Worm (Caenorhabditis elegans) whole organism, L4 larva: ENCODE results near the gene Y116A8A.7.
A peak's percentile ranks its signal among the peaks of the same experiment; 100 is the strongest.

Experiments used
- D1046.2 ChIP-seq: fragments of 200-800 bp; sonication (Bioruptor generic); IDR thresholded peaks from 2 replicates; pipeline ENCODE4 v1.3.6; 2022; ENCODE audit warnings: missing genetic modification characterization, missing compliant biosample characterization
- F37D6.2 ChIP-seq: sonication (generic microtip); optimal IDR thresholded peaks from 2 replicates; lab custom pipeline; 2016; ENCODE audit warnings: mild to moderate bottlenecking, missing genetic modification characterization, missing compliant biosample characterization
- F49E8.2 ChIP-seq: sonication (generic microtip); optimal IDR thresholded peaks from 2 replicates; lab custom pipeline; 2016; ENCODE audit warnings: missing compliant biosample characterization, mild to moderate bottlenecking, missing genetic modification characterization, borderline replicate concordance
- R02D3.7 ChIP-seq: fragments of 150-350 bp; sonication (generic microtip); optimal IDR thresholded peaks from 3 replicates; lab custom pipeline; 2014; ENCODE audit warnings: missing biosample characterization, missing genetic modification characterization
- T20F7.1 ChIP-seq: fragments of 200-800 bp; sonication (Bioruptor generic); optimal IDR thresholded peaks from 2 replicates; lab custom pipeline; 2018; ENCODE audit warnings: mild to moderate bottlenecking, missing genetic modification characterization, missing compliant biosample characterization
- T26A8.4 ChIP-seq: fragments of 200-800 bp; sonication (Bioruptor generic); IDR thresholded peaks from 2 replicates; pipeline ENCODE4 v1.3.6; 2022; ENCODE audit warnings: missing genetic modification characterization, missing compliant biosample characterization
- Y48G9A.11 ChIP-seq: fragments of 200-800 bp; sonication (Bioruptor generic); IDR thresholded peaks from 2 replicates; pipeline ENCODE4 v1.3.6; 2022; ENCODE audit warnings: missing genetic modification reagents, missing genetic modification characterization, missing compliant biosample characterization
- ama-1 ChIP-seq: fragments of 150-350 bp; optimal IDR thresholded peaks from 2 replicates; lab custom pipeline; 2014; ENCODE audit warnings: inconsistent platforms, mixed read lengths
- arid-1 ChIP-seq: fragments of 200-800 bp; sonication (Bioruptor generic); conservative IDR thresholded peaks from 2 replicates; pipeline ENCODE4 v1.3.6; 2022; ENCODE audit warnings: missing genetic modification reagents, missing genetic modification characterization, missing compliant biosample characterization
- cey-2 ChIP-seq: sonication (generic microtip); optimal IDR thresholded peaks from 3 replicates; lab custom pipeline; 2017; ENCODE audit warnings: missing genetic modification characterization, mild to moderate bottlenecking, missing compliant biosample characterization, antibody characterized with exemption, borderline replicate concordance; ENCODE audit not compliant: insufficient read depth
- ctbp-1 ChIP-seq: fragments of 200-800 bp; sonication (Bioruptor generic); IDR thresholded peaks from 2 replicates; pipeline ENCODE4 v1.3.6; 2022; ENCODE audit warnings: missing genetic modification reagents, missing genetic modification characterization, missing compliant biosample characterization
- daf-12 ChIP-seq: fragments of 150-350 bp; optimal IDR thresholded peaks from 2 replicates; lab custom pipeline; 2014; ENCODE audit warnings: missing biosample characterization, missing genetic modification reagents, missing genetic modification characterization
- daf-16 ChIP-seq, 3 experiments: sonication (generic microtip); optimal IDR thresholded peaks; 2 replicates each; lab custom pipeline; 2016 to 2017; ENCODE audit warnings: missing genetic modification characterization in 3 of 3, missing genetic modification reagents in 3 of 3, mild to moderate bottlenecking in 2 of 3, missing compliant biosample characterization in 2 of 3, missing biosample characterization in 1 of 3, moderate library complexity in 1 of 3
- dmd-6 ChIP-seq: fragments of 200-800 bp; sonication (Bioruptor generic); IDR thresholded peaks from 2 replicates; pipeline ENCODE4 v1.3.6; 2022; ENCODE audit warnings: missing genetic modification reagents, missing genetic modification characterization, missing compliant biosample characterization
- dmd-9 ChIP-seq: fragments of 200-800 bp; sonication (Bioruptor generic); IDR thresholded peaks from 2 replicates; pipeline ENCODE4 v1.3.6; 2022; ENCODE audit warnings: missing genetic modification reagents, missing genetic modification characterization, missing compliant biosample characterization
- dpl-1 ChIP-seq: fragments of 150-350 bp; optimal IDR thresholded peaks from 2 replicates; lab custom pipeline; 2014; ENCODE audit warnings: missing biosample characterization, missing genetic modification reagents, missing genetic modification characterization
- duxl-1 ChIP-seq: sonication (generic microtip); optimal IDR thresholded peaks from 2 replicates; lab custom pipeline; 2016; ENCODE audit warnings: mild to moderate bottlenecking, missing genetic modification characterization, moderate library complexity, missing compliant biosample characterization; ENCODE audit not compliant: poor library complexity
- dve-1 ChIP-seq: sonication (generic microtip); optimal IDR thresholded peaks from 2 replicates; lab custom pipeline; 2017; ENCODE audit warnings: antibody characterized with exemption, mild to moderate bottlenecking, missing genetic modification characterization, missing compliant biosample characterization; ENCODE audit not compliant: insufficient read depth
- egl-43 ChIP-seq: fragments of 200-800 bp; sonication (Bioruptor generic); IDR thresholded peaks from 2 replicates; pipeline ENCODE4 v1.3.6; 2022; ENCODE audit warnings: missing genetic modification reagents, missing genetic modification characterization, missing compliant biosample characterization
- fkh-10 ChIP-seq: fragments of 150-350 bp; optimal IDR thresholded peaks from 2 replicates; lab custom pipeline; 2014; ENCODE audit warnings: missing biosample characterization, missing genetic modification reagents, missing genetic modification characterization
- fos-1 ChIP-seq: fragments of 150-350 bp; optimal IDR thresholded peaks from 2 replicates; lab custom pipeline; 2014; ENCODE audit warnings: missing biosample characterization, missing genetic modification characterization
- hif-1 ChIP-seq, 2 experiments: sonication (generic microtip); optimal IDR thresholded peaks; 2 replicates each; lab custom pipeline; 2016 to 2017; ENCODE audit warnings: missing compliant biosample characterization in 2 of 2, missing genetic modification characterization in 2 of 2, missing genetic modification reagents in 2 of 2, missing genotype in 2 of 2, mild to moderate bottlenecking in 1 of 2
- hlh-30 ChIP-seq: sonication (generic microtip); optimal IDR thresholded peaks from 2 replicates; lab custom pipeline; 2017; ENCODE audit warnings: antibody characterized with exemption, mild to moderate bottlenecking, missing genetic modification characterization, missing compliant biosample characterization; ENCODE audit not compliant: insufficient read depth
- hmg-1.1 ChIP-seq: fragments of 200-800 bp; sonication (Bioruptor generic); IDR thresholded peaks from 2 replicates; pipeline ENCODE4 v1.3.6; 2022; ENCODE audit warnings: missing genetic modification reagents, missing genetic modification characterization, missing compliant biosample characterization
- lin-13 ChIP-seq: fragments of 150-350 bp; optimal IDR thresholded peaks from 2 replicates; lab custom pipeline; 2014; ENCODE audit warnings: missing biosample characterization, missing genetic modification reagents, missing genetic modification characterization
- lin-38 ChIP-seq: fragments of 200-800 bp; sonication (Bioruptor generic); IDR thresholded peaks from 2 replicates; pipeline ENCODE4 v1.3.6; 2022; ENCODE audit warnings: missing genetic modification reagents, missing genetic modification characterization, missing compliant biosample characterization
- madf-9 ChIP-seq: fragments of 200-800 bp; sonication (Bioruptor generic); conservative IDR thresholded peaks from 2 replicates; pipeline ENCODE4 v1.3.6; 2022; ENCODE audit warnings: missing genetic modification reagents, missing genetic modification characterization, missing compliant biosample characterization
- mdt-29 ChIP-seq: fragments of 200-800 bp; sonication (Bioruptor generic); IDR thresholded peaks from 2 replicates; pipeline ENCODE4 v1.3.6; 2022; ENCODE audit warnings: missing genetic modification reagents, missing genetic modification characterization, missing compliant biosample characterization
- mes-2 ChIP-seq: sonication (generic microtip); optimal IDR thresholded peaks from 2 replicates; lab custom pipeline; 2016; ENCODE audit warnings: missing genotype, mild to moderate bottlenecking, missing genetic modification characterization, missing compliant biosample characterization; ENCODE audit not compliant: poor library complexity, severe bottlenecking
- nhr-10 ChIP-seq: fragments of 150-350 bp; optimal IDR thresholded peaks from 2 replicates; lab custom pipeline; 2014; ENCODE audit warnings: missing biosample characterization, missing genetic modification characterization
- nhr-102 ChIP-seq: sonication (generic microtip); optimal IDR thresholded peaks from 2 replicates; lab custom pipeline; 2016; ENCODE audit warnings: mild to moderate bottlenecking, missing genetic modification characterization, moderate library complexity, missing compliant biosample characterization
- nhr-11 ChIP-seq: fragments of 150-350 bp; optimal IDR thresholded peaks from 2 replicates; lab custom pipeline; 2014; ENCODE audit warnings: missing biosample characterization, missing genetic modification characterization
- nhr-41 ChIP-seq: fragments of 200-800 bp; sonication (Bioruptor generic); IDR thresholded peaks from 2 replicates; pipeline ENCODE4 v1.3.6; 2022; ENCODE audit warnings: missing genetic modification reagents, missing genetic modification characterization, missing compliant biosample characterization
- nhr-6 ChIP-seq: fragments of 150-350 bp; optimal IDR thresholded peaks from 2 replicates; lab custom pipeline; 2014; ENCODE audit warnings: missing biosample characterization, missing genetic modification characterization
- nhr-76 ChIP-seq: fragments of 150-350 bp; optimal IDR thresholded peaks from 2 replicates; lab custom pipeline; 2014; ENCODE audit warnings: missing biosample characterization, missing genetic modification characterization
- nhr-77 ChIP-seq: fragments of 150-350 bp; optimal IDR thresholded peaks from 2 replicates; lab custom pipeline; 2014; ENCODE audit warnings: missing biosample characterization, missing genetic modification characterization
- php-3 ChIP-seq: fragments of 200-800 bp; sonication (Bioruptor generic); IDR thresholded peaks from 2 replicates; pipeline ENCODE4 v1.3.6; 2022; ENCODE audit warnings: missing genetic modification reagents, missing genetic modification characterization, missing compliant biosample characterization
- rbr-2 ChIP-seq: sonication (generic microtip); optimal IDR thresholded peaks from 2 replicates; lab custom pipeline; 2016; ENCODE audit warnings: missing genotype, missing genetic modification characterization, missing compliant biosample characterization
- set-16 ChIP-seq: fragments of 200-800 bp; sonication (Bioruptor generic); IDR thresholded peaks from 2 replicates; pipeline ENCODE4 v1.3.6; 2022; ENCODE audit warnings: missing genetic modification reagents, missing genetic modification characterization, missing compliant biosample characterization
- snpc-1.2 ChIP-seq: fragments of 200-800 bp; sonication (Bioruptor generic); IDR thresholded peaks from 2 replicates; pipeline ENCODE4 v1.3.6; 2022; ENCODE audit warnings: missing genetic modification reagents, missing genetic modification characterization, missing compliant biosample characterization
- tag-97 ChIP-seq: fragments of 200-800 bp; sonication (Bioruptor generic); IDR thresholded peaks from 2 replicates; pipeline ENCODE4 v1.3.6; 2022; ENCODE audit warnings: missing genetic modification characterization, missing compliant biosample characterization
- unc-130 ChIP-seq: sonication (generic microtip); optimal IDR thresholded peaks from 2 replicates; lab custom pipeline; 2016; ENCODE audit warnings: missing genetic modification reagents, missing genetic modification characterization, missing compliant biosample characterization
- unc-62 ChIP-seq, 3 experiments: fragments of 150-350 bp in 1 of 3; sonication (generic microtip); optimal IDR thresholded peaks in 2 of 3; peaks in 1 of 3; 1 replicate in 1 of 3; 2 replicates in 2 of 3; lab custom pipeline; 2014 to 2017; ENCODE audit warnings: missing biosample characterization in 3 of 3, missing genetic modification characterization in 3 of 3, missing genetic modification reagents in 3 of 3, missing genotype in 1 of 3
- vab-7 ChIP-seq: fragments of 200-800 bp; sonication (Bioruptor generic); IDR thresholded peaks from 2 replicates; pipeline ENCODE4 v1.3.6; 2022; ENCODE audit warnings: missing genetic modification reagents, missing genetic modification characterization, missing compliant biosample characterization
- zip-11 ChIP-seq: fragments of 200-800 bp; sonication (Bioruptor generic); IDR thresholded peaks from 2 replicates; pipeline ENCODE4 v1.3.6; 2022; ENCODE audit warnings: missing genetic modification characterization, missing compliant biosample characterization
- ztf-11 ChIP-seq: fragments of 150-350 bp; optimal IDR thresholded peaks from 2 replicates; lab custom pipeline; 2014; ENCODE audit warnings: missing biosample characterization, missing genetic modification characterization

Y116A8A.7 gene

ce11 chrIV:16864876-16865275 is 34.9 kb downstream of the Y116A8A.7 start:
- TF ChIP-seq vab-7, result no peak
- TF ChIP-seq nhr-77 (tag; lab: Kevin White, UChicago), result no peak
- no peak for TF ChIP-seq madf-9 (GFP tag; lab: Robert Waterston, UW)
- TF ChIP-seq Y48G9A.11 (GFP tag; lab: Robert Waterston, UW), result no peak
- peak; percentile 72 for TF ChIP-seq set-16 (GFP tag; lab: Robert Waterston, UW)
- TF ChIP-seq nhr-76, result no peak
- no peak for TF ChIP-seq unc-62 (GFP tag; optimal IDR thresholded peaks at IDR 0.05 in 1 of 2; lab: Kevin White, UChicago)
- no peak for TF ChIP-seq unc-62 (tag; optimal IDR thresholded peaks at IDR 0.05; lab: Kevin White, UChicago)
- TF ChIP-seq daf-16 (GFP tag; optimal IDR thresholded peaks at IDR 0.05; lab: Kevin White, UChicago), result no peak
- TF ChIP-seq daf-16 (tag; optimal IDR thresholded peaks at IDR 0.05; lab: Kevin White, UChicago), result no peak
- peak; percentile 65; the same call in 1 of the 2 replicates for TF ChIP-seq egl-43 (GFP tag; lab: Robert Waterston, UW)

DNA sequence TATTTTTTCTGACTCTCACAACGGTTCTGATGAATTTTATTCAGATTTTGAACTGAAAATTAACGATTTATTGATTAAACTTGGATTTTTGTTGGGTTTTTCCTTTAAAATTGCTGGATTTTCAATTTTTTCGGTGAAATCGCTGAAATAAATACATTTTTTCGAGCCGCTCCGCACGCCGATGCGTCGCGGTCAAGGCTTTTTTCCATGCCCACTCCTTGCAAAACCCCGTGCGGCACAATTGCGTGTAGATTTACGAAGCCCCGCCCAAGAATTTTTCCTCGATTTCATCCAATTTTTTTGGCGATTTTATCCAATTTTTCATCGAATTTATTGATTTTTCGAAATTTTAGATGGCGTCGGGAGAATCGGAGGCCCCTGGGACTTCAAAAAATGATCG is 35.5 kb downstream of the Y116A8A.7 start, which contains the start of gene gtsf-1:
TSS of gene gtsf-1 (plus strand) at position 354 of the 400 bp plus-strand sequence.
- TF ChIP-seq hlh-30 (peak; percentile 33), fkh-10 (GFP tag; lab: Kevin White, UChicago) (peak; percentile 28), nhr-10 (peak; percentile 16), hmg-1.1 (GFP tag; lab: Robert Waterston, UW) (peak; percentile 77), ztf-11 (tag; lab: Kevin White, UChicago) (no peak), T20F7.1 (GFP tag; lab: Kevin White, UChicago) (no peak), nhr-6 (tag; lab: Kevin White, UChicago) (peak; percentile 80), D1046.2 (0 out of 2 replicates have a peak, but pooled peaks have one; percentile 64), arid-1 (peak; percentile 89), mdt-29 (GFP tag; lab: Robert Waterston, UW) (peak; percentile 59), lin-38 (GFP tag; lab: Robert Waterston, UW) (peak; percentile 77), php-3 (0 out of 2 replicates have a peak, but pooled peaks have one; percentile 37), unc-130 (GFP tag; lab: Kevin White, UChicago) (peak; percentile 36), dmd-9 (GFP tag; lab: Robert Waterston, UW) (peak; percentile 63; the same call in 1 of the 2 replicates), zip-11 (GFP tag; lab: Robert Waterston, UW) (no peak), F37D6.2 (tag; lab: Kevin White, UChicago) (peak; percentile 13), hif-1 (tag; optimal IDR thresholded peaks at IDR 0.05; lab: Kevin White, UChicago) (peak in 1 of 2 experiments; percentile 62), mes-2 (peak; percentile 94), ctbp-1 (GFP tag; lab: Robert Waterston, UW) (peak; percentile 70), fos-1 (tag; lab: Kevin White, UChicago) (no peak), F49E8.2 (tag; lab: Kevin White, UChicago) (peak; percentile 60), dpl-1 (GFP tag; lab: Kevin White, UChicago) (peak; percentile 67), R02D3.7 (peak; percentile 98), ama-1 (lab: Kevin White, UChicago) (peak; percentile 58), nhr-41 (GFP tag; lab: Robert Waterston, UW) (no peak), tag-97 (GFP tag; lab: Robert Waterston, UW) (no peak), T26A8.4 (no peak; the same call in none of the 2 replicates), lin-13 (GFP tag; lab: Kevin White, UChicago) (peak; percentile 80), vab-7 (peak; percentile 60), nhr-102 (peak; percentile 57), duxl-1 (peak; percentile 55), cey-2 (tag; lab: Kevin White, UChicago) (no peak), rbr-2 (peak; percentile 69), daf-16 (GFP tag; optimal IDR thresholded peaks at IDR 0.05; lab: Kevin White, UChicago) (no peak), daf-16 (tag; optimal IDR thresholded peaks at IDR 0.05; lab: Kevin White, UChicago) (peak; percentile 48), daf-12 (no peak), dmd-6 (GFP tag; lab: Robert Waterston, UW) (peak; percentile 59; the same call in 1 of the 2 replicates), dve-1 (tag; lab: Kevin White, UChicago) (peak; percentile 75), madf-9 (GFP tag; lab: Robert Waterston, UW) (0 out of 2 replicates have a peak, but pooled peaks have one; percentile 10), nhr-11 (tag; lab: Kevin White, UChicago) (peak; percentile 45), snpc-1.2 (GFP tag; lab: Robert Waterston, UW) (peak; percentile 93)
